Worm (Caenorhabditis elegans) whole organism, young adult: Measurements from ENCODE around the gene cex-2.

ENCODE experiments used
- B0019.2 ChIP-seq: fragments of 200-800 bp; sonication (Bioruptor generic); conservative IDR thresholded peaks from 2 replicates; pipeline ENCODE4 v1.3.6; 2022; ENCODE audit warnings: missing genetic modification reagents, missing genetic modification characterization, missing compliant biosample characterization
- B0035.1 ChIP-seq: sonication (generic microtip); optimal IDR thresholded peaks from 2 replicates; lab custom pipeline; 2016; ENCODE audit warnings: missing genetic modification characterization, mild to moderate bottlenecking, missing compliant biosample characterization, missing genotype, missing genetic modification reagents
- C06A6.2 ChIP-seq: fragments of 200-800 bp; sonication (Bioruptor generic); conservative IDR thresholded peaks from 2 replicates; pipeline ENCODE4 v1.3.6; 2022; ENCODE audit warnings: missing genetic modification characterization, missing compliant biosample characterization
- F10E7.11 ChIP-seq: sonication (generic microtip); optimal IDR thresholded peaks from 2 replicates; lab custom pipeline; 2017; ENCODE audit warnings: mild to moderate bottlenecking, missing genetic modification characterization, moderate library complexity, missing compliant biosample characterization
- F22D6.2 ChIP-seq: sonication (generic microtip); optimal IDR thresholded peaks from 2 replicates; lab custom pipeline; 2016; ENCODE audit warnings: mild to moderate bottlenecking, missing genetic modification characterization, missing compliant biosample characterization
- F23B12.7 ChIP-seq: sonication (generic microtip); optimal IDR thresholded peaks from 2 replicates; lab custom pipeline; 2017; ENCODE audit warnings: missing genetic modification characterization, mild to moderate bottlenecking, missing compliant biosample characterization, antibody characterized with exemption, moderate library complexity; ENCODE audit not compliant: insufficient read depth
- Y53F4B.3 ChIP-seq: fragments of 200-800 bp; sonication (Bioruptor generic); IDR thresholded peaks from 2 replicates; pipeline ENCODE4 v1.3.6; 2022; ENCODE audit warnings: missing genetic modification reagents, missing genetic modification characterization, missing compliant biosample characterization
- Y53G8AR.9 ChIP-seq: fragments of 200-800 bp; sonication (Bioruptor generic); conservative IDR thresholded peaks from 2 replicates; pipeline ENCODE4 v1.3.6; 2022; ENCODE audit warnings: missing genetic modification reagents, missing genetic modification characterization, missing compliant biosample characterization
- Y67H2A.10 ChIP-seq: fragments of 200-800 bp; sonication (Bioruptor generic); conservative IDR thresholded peaks from 2 replicates; pipeline ENCODE4 v1.3.6; 2022; ENCODE audit warnings: missing genetic modification reagents, missing genetic modification characterization, missing compliant biosample characterization
- aptf-3 ChIP-seq: fragments of 200-800 bp; sonication (Bioruptor generic); IDR thresholded peaks from 2 replicates; pipeline ENCODE4 v1.3.6; 2022; ENCODE audit warnings: missing genetic modification characterization, missing compliant biosample characterization
- athp-1 ChIP-seq: sonication (generic microtip); optimal IDR thresholded peaks from 2 replicates; lab custom pipeline; 2017; ENCODE audit warnings: mild to moderate bottlenecking, missing genetic modification characterization, missing compliant biosample characterization
- attf-5 ChIP-seq: fragments of 200-800 bp; sonication (Bioruptor generic); optimal IDR thresholded peaks from 2 replicates; lab custom pipeline; 2018; ENCODE audit warnings: mild to moderate bottlenecking, missing genetic modification characterization, missing compliant biosample characterization
- bed-1 ChIP-seq: fragments of 200-800 bp; sonication (Bioruptor generic); IDR thresholded peaks from 2 replicates; pipeline ENCODE4 v1.3.6; 2022; ENCODE audit warnings: missing genetic modification reagents, missing genetic modification characterization, missing compliant biosample characterization
- bed-2 ChIP-seq: fragments of 200-800 bp; sonication (Bioruptor generic); IDR thresholded peaks from 2 replicates; pipeline ENCODE4 v1.3.6; 2022; ENCODE audit warnings: missing genetic modification reagents, missing genetic modification characterization, missing compliant biosample characterization
- ccch-3 ChIP-seq: fragments of 200-800 bp; sonication (Bioruptor generic); optimal IDR thresholded peaks from 2 replicates; lab custom pipeline; 2018; ENCODE audit warnings: mild to moderate bottlenecking, missing genetic modification characterization, missing compliant biosample characterization
- cebp-1 ChIP-seq, 2 experiments: fragments of 200-800 bp in 1 of 2; sonication (Bioruptor generic) in 1 of 2; sonication (generic microtip) in 1 of 2; IDR thresholded peaks in 1 of 2; optimal IDR thresholded peaks in 1 of 2; 2 replicates each; pipeline versions ENCODE4 v1.3.6 to Lab custom; 2017 to 2022; ENCODE audit warnings: missing compliant biosample characterization in 2 of 2, missing genetic modification characterization in 2 of 2, mild to moderate bottlenecking in 1 of 2, missing genetic modification reagents in 1 of 2, moderate library complexity in 1 of 2
- ceh-27 ChIP-seq: fragments of 200-800 bp; sonication (Bioruptor generic); optimal IDR thresholded peaks from 2 replicates; lab custom pipeline; 2018; ENCODE audit warnings: mild to moderate bottlenecking, missing genetic modification characterization, moderate library complexity, missing compliant biosample characterization
- ceh-40 ChIP-seq: fragments of 200-800 bp; sonication (Bioruptor generic); IDR thresholded peaks from 2 replicates; pipeline ENCODE4 v1.3.6; 2022; ENCODE audit warnings: missing genetic modification characterization, missing compliant biosample characterization
- die-1 ChIP-seq: sonication (generic microtip); optimal IDR thresholded peaks from 2 replicates; lab custom pipeline; 2016; ENCODE audit warnings: missing genotype, mild to moderate bottlenecking, missing genetic modification characterization, missing compliant biosample characterization
- hlh-12 ChIP-seq: sonication (generic microtip); optimal IDR thresholded peaks from 2 replicates; lab custom pipeline; 2016; ENCODE audit warnings: missing genetic modification characterization, missing compliant biosample characterization
- hmg-1.2 ChIP-seq: fragments of 200-800 bp; sonication (Bioruptor generic); IDR thresholded peaks from 2 replicates; pipeline ENCODE4 v1.3.6; 2022; ENCODE audit warnings: missing genetic modification reagents, missing genetic modification characterization, missing compliant biosample characterization
- hrde-1 ChIP-seq: sonication (generic microtip); optimal IDR thresholded peaks from 2 replicates; lab custom pipeline; 2016; ENCODE audit warnings: missing genetic modification characterization, mild to moderate bottlenecking, missing compliant biosample characterization, moderate library complexity, missing genotype, missing genetic modification reagents, borderline replicate concordance
- let-526 ChIP-seq: fragments of 200-800 bp; sonication (Bioruptor generic); IDR thresholded peaks from 2 replicates; pipeline ENCODE4 v1.3.6; 2022; ENCODE audit warnings: missing genetic modification reagents, missing genetic modification characterization, missing compliant biosample characterization
- lin-40 ChIP-seq: sonication (generic microtip); optimal IDR thresholded peaks from 2 replicates; lab custom pipeline; 2016; ENCODE audit warnings: missing genetic modification characterization, mild to moderate bottlenecking, missing compliant biosample characterization, missing genotype, missing genetic modification reagents
- madf-6 ChIP-seq: fragments of 200-800 bp; sonication (Bioruptor generic); IDR thresholded peaks from 2 replicates; pipeline ENCODE4 v1.3.6; 2022; ENCODE audit warnings: missing genetic modification reagents, missing genetic modification characterization, missing compliant biosample characterization
- madf-8 ChIP-seq: fragments of 200-800 bp; sonication (Bioruptor generic); conservative IDR thresholded peaks from 2 replicates; pipeline ENCODE4 v1.3.6; 2022; ENCODE audit warnings: missing genetic modification reagents, missing genetic modification characterization, missing compliant biosample characterization
- mcd-1 ChIP-seq: fragments of 200-800 bp; sonication (Bioruptor generic); IDR thresholded peaks from 2 replicates; pipeline ENCODE4 v1.3.6; 2022; ENCODE audit warnings: missing genetic modification reagents, missing genetic modification characterization, missing compliant biosample characterization
- mel-28 ChIP-seq: sonication (generic microtip); optimal IDR thresholded peaks from 2 replicates; lab custom pipeline; 2016; ENCODE audit warnings: borderline replicate concordance, mild to moderate bottlenecking, missing genetic modification characterization, missing compliant biosample characterization
- mes-4 ChIP-seq: sonication (generic microtip); optimal IDR thresholded peaks from 2 replicates; lab custom pipeline; 2016; ENCODE audit warnings: missing genotype, missing genetic modification characterization, missing compliant biosample characterization
- nfya-2 ChIP-seq: fragments of 200-800 bp; sonication (Bioruptor generic); IDR thresholded peaks from 2 replicates; pipeline ENCODE4 v1.3.6; 2022; ENCODE audit warnings: missing genetic modification reagents, missing genetic modification characterization, missing compliant biosample characterization
- nhr-120 ChIP-seq: fragments of 200-800 bp; sonication (Bioruptor generic); IDR thresholded peaks from 2 replicates; pipeline ENCODE4 v1.3.6; 2022; ENCODE audit warnings: missing genetic modification characterization, missing compliant biosample characterization
- nhr-179 ChIP-seq: sonication (generic microtip); optimal IDR thresholded peaks from 2 replicates; lab custom pipeline; 2016; ENCODE audit warnings: mild to moderate bottlenecking, missing genetic modification characterization, missing compliant biosample characterization
- nhr-80 ChIP-seq: sonication (generic microtip); optimal IDR thresholded peaks from 2 replicates; lab custom pipeline; 2016; ENCODE audit warnings: missing genetic modification characterization, missing compliant biosample characterization
- nhr-90 ChIP-seq: sonication (generic microtip); optimal IDR thresholded peaks from 2 replicates; lab custom pipeline; 2016; ENCODE audit warnings: missing genotype, mild to moderate bottlenecking, missing genetic modification characterization, missing compliant biosample characterization
- pbrm-1 ChIP-seq: fragments of 200-800 bp; sonication (Bioruptor generic); IDR thresholded peaks from 2 replicates; pipeline ENCODE4 v1.3.6; 2022; ENCODE audit warnings: missing genetic modification reagents, missing genetic modification characterization, missing compliant biosample characterization
- pha-4 ChIP-seq: fragments of 150-350 bp; sonication (generic microtip); optimal IDR thresholded peaks from 2 replicates; lab custom pipeline; 2014; ENCODE audit warnings: missing biosample characterization, missing genetic modification reagents, missing genetic modification characterization
- repo-1 ChIP-seq: sonication (generic microtip); optimal IDR thresholded peaks from 2 replicates; lab custom pipeline; 2017; ENCODE audit warnings: mild to moderate bottlenecking, missing genetic modification characterization, missing compliant biosample characterization
- snpc-1.1 ChIP-seq: sonication (generic microtip); optimal IDR thresholded peaks from 2 replicates; lab custom pipeline; 2017; ENCODE audit warnings: missing genetic modification characterization, mild to moderate bottlenecking, missing compliant biosample characterization, antibody characterized with exemption, moderate library complexity, missing genotype, missing genetic modification reagents; ENCODE audit not compliant: insufficient read depth
- snpc-1.3 ChIP-seq: sonication (generic microtip); optimal IDR thresholded peaks from 2 replicates; lab custom pipeline; 2017; ENCODE audit warnings: missing genetic modification characterization, mild to moderate bottlenecking, missing compliant biosample characterization, antibody characterized with exemption, moderate library complexity, missing genotype, missing genetic modification reagents; ENCODE audit not compliant: insufficient read depth
- tbp1 ChIP-seq: fragments of 200-800 bp; sonication (Bioruptor generic); optimal IDR thresholded peaks from 2 replicates; lab custom pipeline; 2018; ENCODE audit warnings: mild to moderate bottlenecking, missing genetic modification characterization, missing compliant biosample characterization
- tbx-9 ChIP-seq: sonication (generic microtip); optimal IDR thresholded peaks from 2 replicates; lab custom pipeline; 2016; ENCODE audit warnings: borderline replicate concordance, missing genetic modification characterization, inconsistent platforms, missing compliant biosample characterization
- unc-130 ChIP-seq: sonication (generic microtip); optimal IDR thresholded peaks from 2 replicates; lab custom pipeline; 2016; ENCODE audit warnings: missing genetic modification reagents, missing genetic modification characterization, missing compliant biosample characterization
- ztf-22 ChIP-seq: fragments of 200-800 bp; sonication (Bioruptor generic); optimal IDR thresholded peaks from 2 replicates; lab custom pipeline; 2018; ENCODE audit warnings: mild to moderate bottlenecking, missing genetic modification characterization, moderate library complexity, missing compliant biosample characterization
- ztf-26 ChIP-seq: sonication (generic microtip); optimal IDR thresholded peaks from 2 replicates; lab custom pipeline; 2017; ENCODE audit warnings: missing genetic modification characterization, missing compliant biosample characterization

The cex-2 gene

DNA sequence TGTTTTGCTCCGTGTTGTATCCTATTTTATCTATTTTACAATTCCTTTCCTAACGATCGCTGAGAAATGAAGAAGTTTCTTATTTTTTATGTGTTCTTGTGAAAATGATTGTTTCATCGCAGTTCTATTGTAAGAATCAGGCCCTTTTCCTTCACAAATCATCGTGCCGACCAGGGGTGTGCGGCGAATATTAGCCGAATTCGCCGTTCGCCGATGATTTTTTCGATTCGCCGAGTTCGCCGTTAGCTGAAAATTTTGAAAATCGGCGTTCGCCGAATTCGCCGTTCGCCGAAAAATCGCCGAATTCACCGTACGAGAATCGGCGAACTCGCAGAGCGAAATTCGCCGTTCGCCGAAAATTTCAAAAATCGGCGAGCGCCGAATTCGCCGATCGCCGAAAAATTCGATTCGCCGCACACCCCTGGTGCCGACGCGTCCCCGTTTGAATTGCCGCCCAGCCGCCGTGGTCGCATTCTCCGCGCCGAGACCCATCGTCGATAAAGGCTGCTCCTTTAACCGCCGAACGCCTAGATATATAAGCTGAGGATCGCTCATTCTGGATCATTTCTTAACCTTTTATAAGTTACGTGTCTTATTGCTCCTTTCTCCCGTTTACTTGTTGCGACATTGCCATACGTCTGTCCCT, 28.4 kb upstream of the cex-2 start (continued):
- TF ChIP-seq nhr-90 (tag; lab: Kevin White, UChicago) (no peak), nfya-2 (GFP tag; lab: Robert Waterston, UW) (no peak), nhr-120 (GFP tag; lab: Robert Waterston, UW) (no peak), lin-40 (no peak)

DNA sequence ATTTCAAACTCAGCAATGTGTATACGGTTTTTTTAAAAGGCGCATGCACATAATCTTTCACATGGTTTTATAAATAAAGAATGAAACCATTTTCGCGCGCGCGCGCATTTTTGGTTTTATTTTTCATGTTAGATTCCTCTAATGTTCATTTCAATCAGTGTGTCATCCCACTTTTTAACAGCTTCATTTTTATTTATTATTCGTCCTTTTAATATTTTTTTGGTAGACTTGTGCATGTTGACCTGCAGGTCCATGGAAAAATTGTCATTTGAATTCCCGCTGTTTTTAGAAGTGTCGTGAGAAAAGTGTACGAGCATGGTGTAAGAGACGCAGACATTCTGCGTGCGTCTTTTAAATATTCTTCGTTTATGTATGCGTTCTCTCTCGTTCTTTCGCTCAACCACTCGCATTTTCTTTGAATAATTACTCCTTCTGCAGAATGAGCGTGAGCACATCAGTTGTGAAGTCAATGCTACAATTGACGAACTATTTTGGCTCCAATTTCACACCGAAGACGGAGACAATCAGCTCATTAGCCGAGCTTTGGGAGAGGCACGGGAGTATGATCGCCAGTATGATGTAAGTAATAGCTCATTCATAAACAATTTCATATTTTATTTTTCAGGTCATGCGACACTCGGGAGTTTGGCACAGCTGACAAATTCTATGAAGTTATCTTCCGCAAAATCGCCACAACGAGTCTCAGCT, 25.2 kb upstream of the cex-2 start, which contains the start of gene lin-5:
TSS of gene lin-5 (plus strand) at position 354 of the 708 bp plus-strand sequence.
- TF ChIP-seq repo-1 (tag; lab: Kevin White, UChicago) (no peak), cebp-1 (GFP tag; IDR thresholded peaks at IDR 0.05; lab: Robert Waterston, UW) (no peak), cebp-1 (tag; optimal IDR thresholded peaks at IDR 0.05; lab: Kevin White, UChicago) (peak; percentile 13), unc-130 (peak; percentile 82), nhr-80 (tag; lab: Kevin White, UChicago) (no peak), die-1 (tag; lab: Kevin White, UChicago) (no peak), nhr-179 (no peak), madf-6 (GFP tag; lab: Robert Waterston, UW) (peak; percentile 99), snpc-1.1 (no peak), Y53F4B.3 (GFP tag; lab: Robert Waterston, UW) (no peak), madf-8 (GFP tag; lab: Robert Waterston, UW) (peak; percentile 95), hmg-1.2 (GFP tag; lab: Robert Waterston, UW) (peak; percentile 67), B0035.1 (no peak), ceh-27 (GFP tag; lab: Kevin White, UChicago) (peak; percentile 23), F23B12.7 (tag; lab: Kevin White, UChicago) (no peak), pbrm-1 (no peak), bed-1 (GFP tag; lab: Robert Waterston, UW) (no peak), snpc-1.3 (tag; lab: Kevin White, UChicago) (peak; percentile 62), hlh-12 (tag; lab: Kevin White, UChicago) (no peak), hrde-1 (tag; lab: Kevin White, UChicago) (peak; percentile 8), tbp1 (peak; percentile 35), athp-1 (no peak), mcd-1 (peak; percentile 36; the same call in 1 of the 2 replicates), Y53G8AR.9 (GFP tag; lab: Robert Waterston, UW) (peak; percentile 73; the same call in 1 of the 2 replicates), attf-5 (peak; percentile 55), C06A6.2 (no peak), ccch-3 (GFP tag; lab: Kevin White, UChicago) (no peak), tbx-9 (tag; lab: Kevin White, UChicago) (no peak), let-526 (no peak), Y67H2A.10 (GFP tag; lab: Robert Waterston, UW) (no peak), mes-4 (tag; lab: Kevin White, UChicago) (no peak), pha-4 (no peak), mel-28 (tag; lab: Kevin White, UChicago) (no peak), bed-2 (GFP tag; lab: Robert Waterston, UW) (no peak), ztf-22 (GFP tag; lab: Kevin White, UChicago) (no peak), F10E7.11 (tag; lab: Kevin White, UChicago) (no peak), aptf-3 (GFP tag; lab: Robert Waterston, UW) (no peak), B0019.2 (GFP tag; lab: Robert Waterston, UW) (peak; percentile 41; the same call in 1 of the 2 replicates), ztf-26 (tag; lab: Kevin White, UChicago) (no peak), F22D6.2 (tag; lab: Kevin White, UChicago) (no peak), ceh-40 (GFP tag; lab: Robert Waterston, UW) (no peak)
